Fruit fly (Drosophila melanogaster): ENCODE measurements around the gene Acp24A4.
A peak's percentile ranks its signal among the peaks of the same experiment; 100 is the strongest.

The Acp24A4 gene

DNA sequence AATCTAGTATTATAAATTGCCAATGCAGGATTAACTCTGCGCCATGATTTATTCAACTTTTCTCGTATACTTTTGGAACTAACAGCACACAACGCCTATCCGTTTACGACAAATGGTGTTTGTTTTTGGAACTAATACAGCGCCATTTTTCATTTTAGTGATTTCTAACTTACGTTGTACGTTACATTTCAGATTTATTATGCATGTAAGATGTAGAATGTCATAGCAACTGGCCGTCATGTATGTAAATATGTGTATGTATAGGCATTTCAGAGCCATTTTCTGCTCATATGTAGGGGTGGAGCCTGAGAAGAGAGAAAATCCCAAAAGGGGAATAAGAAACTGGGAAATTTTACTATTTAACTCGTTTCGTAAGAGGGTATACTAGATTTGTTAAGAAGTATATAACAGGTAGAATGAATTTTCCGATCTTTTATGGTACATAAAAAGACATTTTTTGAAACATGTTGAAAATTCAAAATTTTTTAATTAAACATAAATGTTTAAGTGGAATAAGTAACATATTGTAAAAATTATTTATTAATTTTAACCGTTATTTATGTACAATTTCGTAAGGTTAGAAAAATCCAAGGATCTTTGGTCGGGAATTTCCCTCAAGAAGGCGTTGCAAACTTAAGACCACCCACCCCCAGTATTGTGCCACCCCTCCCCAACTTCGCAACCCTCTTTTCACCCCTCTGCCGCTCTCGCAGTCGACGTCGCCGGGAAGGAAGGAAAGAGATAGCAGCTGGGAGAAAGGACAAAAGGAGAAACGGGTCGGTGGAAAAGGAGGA is 36.2 kb downstream of the Acp24A4 start (continued):
- TF ChIP-seq Dip3 (GFP tag; optimal IDR thresholded peaks at IDR 0.05) (peak; percentile 26), Hr39 (optimal IDR thresholded peaks at IDR 0.05) (no peak), inv (GFP tag; IDR thresholded peaks at IDR 0.05; ENCODE audit: partially characterized antibody) (no peak; the same call in 1 of the 2 replicates), NC2α (GFP tag; optimal IDR thresholded peaks at IDR 0.05) (peak; percentile 33), Ets65A (GFP tag) (peak; percentile 93), CG1647 (GFP tag; optimal IDR thresholded peaks at IDR 0.05) (peak; percentile 66), z (GFP tag; IDR thresholded peaks at IDR 0.05) (no peak), dimm (GFP tag; IDR thresholded peaks at IDR 0.05) (no peak), grn (GFP tag; optimal IDR thresholded peaks at IDR 0.05) (peak; percentile 1), wor (GFP tag; IDR thresholded peaks at IDR 0.05) (no peak), CG2875 (GFP tag; optimal IDR thresholded peaks at IDR 0.05) (no peak), Mes4 (GFP tag; optimal IDR thresholded peaks at IDR 0.05) (peak; percentile 50), psq (GFP tag; optimal IDR thresholded peaks at IDR 0.05) (no peak), CG12236 (GFP tag; optimal IDR thresholded peaks at IDR 0.05) (peak; percentile 18), CG18599 (GFP tag; optimal IDR thresholded peaks at IDR 0.05) (peak; percentile 48), gsb (GFP tag; IDR thresholded peaks at IDR 0.05) (no peak), Bdp1 (GFP tag; optimal IDR thresholded peaks at IDR 0.05) (no peak), Neu2 (GFP tag; optimal IDR thresholded peaks at IDR 0.05; ENCODE audit: borderline replicate concordance) (no peak), ems (GFP tag; optimal IDR thresholded peaks at IDR 0.05) (no peak), CTCF (GFP tag; optimal IDR thresholded peaks at IDR 0.05) (peak; percentile 100), CG11398 (GFP tag; optimal IDR thresholded peaks at IDR 0.05) (no peak), Abd-B (GFP tag; optimal IDR thresholded peaks at IDR 0.05) (peak; percentile 53), emc (GFP tag; optimal IDR thresholded peaks at IDR 0.05) (no peak), Trl (optimal IDR thresholded peaks at IDR 0.05) (peak; percentile 48 to 60), Trl (GFP tag; optimal IDR thresholded peaks at IDR 0.05) (peak; percentile 74), CG12219 (GFP tag; optimal IDR thresholded peaks at IDR 0.05) (no peak), CG17385 (GFP tag; optimal IDR thresholded peaks at IDR 0.05) (peak; percentile 24), stc (GFP tag; IDR thresholded peaks at IDR 0.05) (0 out of 2 replicates have a peak, but pooled peaks have one; percentile 17), en (GFP tag; optimal IDR thresholded peaks at IDR 0.05) (no peak), CG8359 (GFP tag; optimal IDR thresholded peaks at IDR 0.05; ENCODE audit: borderline replicate concordance) (no peak), gcm (GFP tag; optimal IDR thresholded peaks at IDR 0.05) (no peak), CG3847 (GFP tag; IDR thresholded peaks at IDR 0.05) (peak; percentile 44; the same call in 1 of the 2 replicates), corto (GFP tag; optimal IDR thresholded peaks at IDR 0.05) (no peak), gem (tag; optimal IDR thresholded peaks at IDR 0.05) (peak; percentile 39), Usf (GFP tag; optimal IDR thresholded peaks at IDR 0.05) (no peak), ase (GFP tag; IDR thresholded peaks at IDR 0.05) (peak; percentile 71; the same call in 2 of the 3 replicates), sd (tag; optimal IDR thresholded peaks at IDR 0.05) (peak; percentile 84), CG17912 (GFP tag; optimal IDR thresholded peaks at IDR 0.05) (peak; percentile 45), Mad (GFP tag; optimal IDR thresholded peaks at IDR 0.05) (no peak), CG9876 (GFP tag; optimal IDR thresholded peaks at IDR 0.05) (peak; percentile 52), kay (GFP tag; optimal IDR thresholded peaks at IDR 0.05) (peak; percentile 54), CG30431 (GFP tag; optimal IDR thresholded peaks at IDR 0.05) (no peak), CG11696 (GFP tag; IDR thresholded peaks at IDR 0.05) (no peak), sc (optimal IDR thresholded peaks at IDR 0.05) (no peak), sc (GFP tag; optimal IDR thresholded peaks at IDR 0.05) (no peak), Kr (GFP tag; optimal IDR thresholded peaks at IDR 0.05) (no peak), HHEX (GFP tag; optimal IDR thresholded peaks at IDR 0.05) (no peak), CG5953 (GFP tag; IDR thresholded peaks at IDR 0.05) (no peak), sim (GFP tag; IDR thresholded peaks at IDR 0.05) (no peak), CG34422 (GFP tag; IDR thresholded peaks at IDR 0.05) (peak; percentile 73), Gsc (GFP tag; IDR thresholded peaks at IDR 0.05) (no peak), HLHmδ (GFP tag; optimal IDR thresholded peaks at IDR 0.05) (no peak)

Measured in whole organism, embryonic.